Worm (Caenorhabditis elegans) whole organism, L3 larva: ENCODE measurements around the gene K02F3.9.

Experiments
- ama-1 ChIP-seq: fragments of 150-350 bp; optimal IDR thresholded peaks from 2 replicates; lab custom pipeline; 2018
- daf-12 ChIP-seq: fragments of 150-350 bp; optimal IDR thresholded peaks from 2 replicates; lab custom pipeline; 2014; ENCODE audit warnings: missing biosample characterization, missing genetic modification reagents, missing genetic modification characterization
- hmg-11 ChIP-seq: sonication (generic microtip); optimal IDR thresholded peaks from 2 replicates; lab custom pipeline; 2016; ENCODE audit warnings: missing genetic modification characterization, missing compliant biosample characterization
- lin-39 ChIP-seq: fragments of 150-350 bp; optimal IDR thresholded peaks from 2 replicates; lab custom pipeline; 2018; ENCODE audit warnings: missing biosample characterization, missing genetic modification reagents, missing genetic modification characterization
- nhr-11 ChIP-seq: fragments of 150-350 bp; optimal IDR thresholded peaks from 2 replicates; lab custom pipeline; 2014; ENCODE audit warnings: missing biosample characterization, missing genetic modification characterization
- nhr-237 ChIP-seq: fragments of 150-350 bp; optimal IDR thresholded peaks from 2 replicates; lab custom pipeline; 2014; ENCODE audit warnings: missing biosample characterization, missing genetic modification characterization
- nhr-25 ChIP-seq: sonication (generic microtip); optimal IDR thresholded peaks from 2 replicates; lab custom pipeline; 2017; ENCODE audit warnings: missing biosample characterization, missing genetic modification characterization
- unc-62 ChIP-seq: fragments of 150-350 bp; sonication (generic microtip); optimal IDR thresholded peaks from 4 replicates; lab custom pipeline; 2014; ENCODE audit warnings: missing biosample characterization, missing genetic modification reagents, missing genetic modification characterization

DNA sequence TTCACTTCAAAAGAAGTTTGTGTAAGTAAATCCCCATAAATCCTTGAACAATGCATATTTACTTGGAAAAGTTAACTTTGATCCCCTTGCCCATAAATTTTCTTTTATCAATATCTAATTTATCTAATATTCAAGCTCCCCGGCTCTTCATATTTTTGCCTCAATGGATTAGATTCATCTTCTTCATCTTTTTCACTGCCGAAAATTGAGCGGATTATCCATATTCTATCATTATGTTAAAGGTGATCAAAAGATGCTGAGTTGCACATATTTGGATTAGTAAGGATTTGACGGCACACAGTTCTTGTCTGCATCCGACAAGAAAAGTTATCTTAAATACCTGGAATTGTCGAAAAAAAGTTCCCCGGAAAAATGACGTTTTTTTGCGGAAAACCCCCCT, 50.6 kb downstream of the K02F3.9 start:
- TF ChIP-seq lin-39 (no peak), hmg-11 (no peak), daf-12 (tag; lab: Kevin White, UChicago) (no peak), nhr-11 (tag; lab: Kevin White, UChicago) (no peak), ama-1 (lab: Kevin White, UChicago) (no peak), nhr-25 (tag; lab: Kevin White, UChicago) (no peak), nhr-237 (tag; lab: Kevin White, UChicago) (no peak), unc-62 (GFP tag; lab: Kevin White, UChicago) (no peak)
